Worm (Caenorhabditis elegans) whole organism, late embryonic: ENCODE measurements around the gene ceh-53.

Experiments
- C38D4.7 ChIP-seq: fragments of 200-800 bp; sonication (Bioruptor generic); optimal IDR thresholded peaks from 2 replicates; lab custom pipeline; 2018; ENCODE audit warnings: mild to moderate bottlenecking, missing genetic modification characterization, moderate library complexity, missing compliant biosample characterization
- F13H6.1 ChIP-seq: sonication (generic microtip); optimal IDR thresholded peaks from 2 replicates; lab custom pipeline; 2016; ENCODE audit warnings: missing genetic modification characterization, missing compliant biosample characterization
- K02D7.2 ChIP-seq: sonication (generic microtip); optimal IDR thresholded peaks from 2 replicates; lab custom pipeline; 2017; ENCODE audit warnings: mild to moderate bottlenecking, missing genetic modification characterization, missing compliant biosample characterization
- ceh-14 ChIP-seq: sonication (generic microtip); optimal IDR thresholded peaks from 2 replicates; lab custom pipeline; 2016; ENCODE audit warnings: missing genotype, missing genetic modification characterization, missing compliant biosample characterization
- ceh-2 ChIP-seq: sonication (generic microtip); optimal IDR thresholded peaks from 2 replicates; lab custom pipeline; 2016; ENCODE audit warnings: missing genotype, missing genetic modification characterization, missing compliant biosample characterization
- ceh-22 ChIP-seq: sonication (generic microtip); optimal IDR thresholded peaks from 2 replicates; lab custom pipeline; 2017; ENCODE audit warnings: missing biosample characterization, missing genetic modification characterization
- ceh-31 ChIP-seq: sonication (generic microtip); optimal IDR thresholded peaks from 2 replicates; lab custom pipeline; 2016; ENCODE audit warnings: missing genetic modification characterization, missing compliant biosample characterization
- ceh-34 ChIP-seq: sonication (generic microtip); optimal IDR thresholded peaks from 2 replicates; lab custom pipeline; 2016; ENCODE audit warnings: mild to moderate bottlenecking, missing genetic modification characterization, missing compliant biosample characterization
- ceh-48 ChIP-seq: sonication (generic microtip); optimal IDR thresholded peaks from 2 replicates; lab custom pipeline; 2016; ENCODE audit warnings: missing genetic modification characterization, inconsistent platforms, missing compliant biosample characterization
- ceh-6 ChIP-seq: fragments of 200-800 bp; sonication (Bioruptor generic); optimal IDR thresholded peaks from 2 replicates; lab custom pipeline; 2018; ENCODE audit warnings: mild to moderate bottlenecking, missing genetic modification characterization, missing compliant biosample characterization
- che-1 ChIP-seq: sonication (generic microtip); optimal IDR thresholded peaks from 2 replicates; lab custom pipeline; 2016; ENCODE audit warnings: mild to moderate bottlenecking, missing genetic modification characterization, missing compliant biosample characterization
- dmd-4 ChIP-seq: sonication (generic microtip); optimal IDR thresholded peaks from 2 replicates; lab custom pipeline; 2016; ENCODE audit warnings: borderline replicate concordance, missing genetic modification characterization, missing compliant biosample characterization
- dve-1 ChIP-seq: sonication (generic microtip); optimal IDR thresholded peaks from 2 replicates; lab custom pipeline; 2017; ENCODE audit warnings: antibody characterized with exemption, mild to moderate bottlenecking, missing genetic modification characterization, missing compliant biosample characterization
- ets-4 ChIP-seq: sonication (generic microtip); optimal IDR thresholded peaks from 2 replicates; lab custom pipeline; 2016; ENCODE audit warnings: missing genetic modification characterization, missing compliant biosample characterization
- eyg-1 ChIP-seq: sonication (generic microtip); optimal IDR thresholded peaks from 2 replicates; lab custom pipeline; 2016; ENCODE audit warnings: missing genotype, missing genetic modification characterization, missing compliant biosample characterization
- fkh-6 ChIP-seq: sonication (generic microtip); optimal IDR thresholded peaks from 2 replicates; lab custom pipeline; 2016; ENCODE audit warnings: missing genetic modification characterization, missing compliant biosample characterization
- hlh-30 ChIP-seq: sonication (generic microtip); optimal IDR thresholded peaks from 2 replicates; lab custom pipeline; 2017; ENCODE audit warnings: antibody characterized with exemption, missing genetic modification characterization, missing compliant biosample characterization; ENCODE audit not compliant: insufficient read depth
- hlh-6 ChIP-seq: sonication (generic microtip); optimal IDR thresholded peaks from 2 replicates; lab custom pipeline; 2016; ENCODE audit warnings: missing genotype, missing genetic modification characterization, missing compliant biosample characterization
- lim-6 ChIP-seq: sonication (generic microtip); optimal IDR thresholded peaks from 2 replicates; lab custom pipeline; 2016; ENCODE audit warnings: missing genetic modification characterization, missing compliant biosample characterization
- lin-11 ChIP-seq: fragments of 200-800 bp; sonication (Bioruptor generic); optimal IDR thresholded peaks from 2 replicates; lab custom pipeline; 2018; ENCODE audit warnings: mild to moderate bottlenecking, missing genetic modification characterization, missing compliant biosample characterization
- madf-2 ChIP-seq: sonication (generic microtip); optimal IDR thresholded peaks from 2 replicates; lab custom pipeline; 2017; ENCODE audit warnings: missing genetic modification characterization, missing compliant biosample characterization
- mec-3 ChIP-seq: sonication (generic microtip); optimal IDR thresholded peaks from 2 replicates; lab custom pipeline; 2016; ENCODE audit warnings: borderline replicate concordance, missing genetic modification characterization, missing compliant biosample characterization
- nfya-1 ChIP-seq: sonication (generic microtip); optimal IDR thresholded peaks from 2 replicates; lab custom pipeline; 2017; ENCODE audit warnings: missing genetic modification characterization, mild to moderate bottlenecking, missing compliant biosample characterization, antibody characterized with exemption, moderate library complexity
- nhr-232 ChIP-seq: sonication (generic microtip); optimal IDR thresholded peaks from 2 replicates; lab custom pipeline; 2016; ENCODE audit warnings: missing genetic modification characterization, missing compliant biosample characterization
- pha-2 ChIP-seq: sonication (generic microtip); optimal IDR thresholded peaks from 2 replicates; lab custom pipeline; 2017; ENCODE audit warnings: mild to moderate bottlenecking, missing genetic modification characterization, missing compliant biosample characterization
- pros-1 ChIP-seq: fragments of 150-350 bp; optimal IDR thresholded peaks from 2 replicates; lab custom pipeline; 2014; ENCODE audit warnings: missing biosample characterization, missing genetic modification reagents, missing genetic modification characterization
- ref-2 ChIP-seq: sonication (generic microtip); optimal IDR thresholded peaks from 2 replicates; lab custom pipeline; 2016; ENCODE audit warnings: missing genetic modification characterization, missing compliant biosample characterization
- sdc-2 ChIP-seq: sonication (generic microtip); optimal IDR thresholded peaks from 2 replicates; lab custom pipeline; 2016; ENCODE audit warnings: missing genotype, missing genetic modification characterization, missing compliant biosample characterization
- sox-2 ChIP-seq: fragments of 200-800 bp; sonication (Bioruptor generic); IDR thresholded peaks from 2 replicates; pipeline ENCODE4 v1.3.6; 2022; ENCODE audit warnings: missing genetic modification reagents, missing genetic modification characterization, missing compliant biosample characterization
- sox-4 ChIP-seq: sonication (generic microtip); optimal IDR thresholded peaks from 2 replicates; lab custom pipeline; 2017; ENCODE audit warnings: mild to moderate bottlenecking, missing genetic modification characterization, inconsistent platforms, missing compliant biosample characterization
- syd-9 ChIP-seq: sonication (generic microtip); optimal IDR thresholded peaks from 2 replicates; lab custom pipeline; 2016; ENCODE audit warnings: mild to moderate bottlenecking, missing genetic modification characterization, moderate library complexity, missing compliant biosample characterization
- tbx-2 ChIP-seq: sonication (generic microtip); optimal IDR thresholded peaks from 2 replicates; lab custom pipeline; 2016; ENCODE audit warnings: missing genetic modification characterization, missing compliant biosample characterization
- ttx-3 ChIP-seq: sonication (generic microtip); optimal IDR thresholded peaks from 2 replicates; lab custom pipeline; 2016; ENCODE audit warnings: missing genetic modification reagents, missing genetic modification characterization, missing compliant biosample characterization
- unc-3 ChIP-seq, 2 experiments: fragments of 200-800 bp in 1 of 2; sonication (Bioruptor generic) in 1 of 2; sonication (generic microtip) in 1 of 2; conservative IDR thresholded peaks in 1 of 2; optimal IDR thresholded peaks in 1 of 2; 2 replicates each; pipeline versions ENCODE4 v1.3.6 to Lab custom; 2016 to 2022; ENCODE audit warnings: missing compliant biosample characterization in 2 of 2, missing genetic modification characterization in 2 of 2, missing genetic modification reagents in 1 of 2
- unc-42 ChIP-seq: sonication (generic microtip); optimal IDR thresholded peaks from 2 replicates; lab custom pipeline; 2016; ENCODE audit warnings: missing genotype, missing genetic modification characterization, missing compliant biosample characterization
- unc-55 ChIP-seq: sonication (generic microtip); optimal IDR thresholded peaks from 2 replicates; lab custom pipeline; 2017; ENCODE audit warnings: missing biosample characterization, missing genetic modification reagents, missing genetic modification characterization
- unc-86 ChIP-seq: sonication (generic microtip); optimal IDR thresholded peaks from 2 replicates; lab custom pipeline; 2016; ENCODE audit warnings: missing genetic modification characterization, missing compliant biosample characterization

The ceh-53 gene

ce11 chrIV:3519352-3519751 is 21.3 kb downstream of the ceh-53 start:
- TF ChIP-seq unc-42 (tag; lab: Kevin White, UChicago): no peak
- TF ChIP-seq ceh-31 (tag; lab: Kevin White, UChicago): peak; percentile 46
- TF ChIP-seq unc-55 (GFP tag; lab: Kevin White, UChicago): peak; percentile 50
- TF ChIP-seq nfya-1 (tag; lab: Kevin White, UChicago): peak; percentile 29
- no peak for TF ChIP-seq tbx-2 (tag; lab: Kevin White, UChicago)
- no peak for TF ChIP-seq che-1

ce11 chrIV:3520374-3520773 is 22.4 kb downstream of the ceh-53 start:
- no peak for TF ChIP-seq C38D4.7 (GFP tag; lab: Kevin White, UChicago)
- no peak for TF ChIP-seq ceh-48 (tag; lab: Kevin White, UChicago)
- TF ChIP-seq unc-3 (GFP tag; conservative IDR thresholded peaks at IDR 0.05; lab: Robert Waterston, UW): no peak
- TF ChIP-seq unc-3 (tag; optimal IDR thresholded peaks at IDR 0.05; lab: Kevin White, UChicago): no peak
- TF ChIP-seq ceh-14 (tag; lab: Kevin White, UChicago): no peak
- no peak for TF ChIP-seq mec-3 (tag; lab: Kevin White, UChicago)
- no peak for TF ChIP-seq lin-11 (tag; lab: Kevin White, UChicago)
- no peak for TF ChIP-seq ets-4 (tag; lab: Kevin White, UChicago)
- no peak for TF ChIP-seq unc-86 (tag; lab: Kevin White, UChicago)
- TF ChIP-seq hlh-30 (tag; lab: Kevin White, UChicago): no peak
- no peak for TF ChIP-seq sdc-2

ce11 chrIV:3520957-3521356 is 22.9 kb downstream of the ceh-53 start:
- TF ChIP-seq ceh-31 (tag; lab: Kevin White, UChicago): peak; percentile 49
- no peak for TF ChIP-seq C38D4.7 (GFP tag; lab: Kevin White, UChicago)
- peak; percentile 38 for TF ChIP-seq fkh-6 (tag; lab: Kevin White, UChicago)
- peak; percentile 95 for TF ChIP-seq ceh-34 (tag; lab: Kevin White, UChicago)
- no peak for TF ChIP-seq pha-2 (tag; lab: Kevin White, UChicago)
- no peak for TF ChIP-seq sox-2 (GFP tag; lab: Robert Waterston, UW)
- TF ChIP-seq dve-1: no peak
- no peak for TF ChIP-seq nhr-232 (tag; lab: Kevin White, UChicago)
- TF ChIP-seq K02D7.2 (tag; lab: Kevin White, UChicago): no peak
- no peak for TF ChIP-seq madf-2 (tag; lab: Kevin White, UChicago)
- TF ChIP-seq ceh-22 (tag; lab: Kevin White, UChicago): peak; percentile 36
- TF ChIP-seq ceh-2 (tag; lab: Kevin White, UChicago): peak; percentile 39
- no peak for TF ChIP-seq hlh-30 (tag; lab: Kevin White, UChicago)
- TF ChIP-seq tbx-2 (tag; lab: Kevin White, UChicago): peak; percentile 11
- TF ChIP-seq lim-6 (tag; lab: Kevin White, UChicago): no peak
- no peak for TF ChIP-seq dmd-4 (tag; lab: Kevin White, UChicago)
- TF ChIP-seq ref-2: peak; percentile 63
- TF ChIP-seq pros-1 (tag; lab: Kevin White, UChicago): no peak
- TF ChIP-seq F13H6.1 (tag; lab: Kevin White, UChicago): no peak
- peak; percentile 21 for TF ChIP-seq eyg-1
- TF ChIP-seq sox-4 (tag; lab: Kevin White, UChicago): no peak
- peak; percentile 7 for TF ChIP-seq syd-9 (tag; lab: Kevin White, UChicago)

- TF ChIP-seq unc-55 (GFP tag; lab: Kevin White, UChicago): peak; percentile 25
- TF ChIP-seq pha-2 (tag; lab: Kevin White, UChicago): no peak
- no peak for TF ChIP-seq ceh-22 (tag; lab: Kevin White, UChicago)
- TF ChIP-seq ceh-6 (GFP tag; lab: Kevin White, UChicago): peak; percentile 36
- peak; percentile 8 for TF ChIP-seq ttx-3 (tag; lab: Kevin White, UChicago)
- no peak for TF ChIP-seq hlh-6 (tag; lab: Kevin White, UChicago)
- peak; percentile 28 for TF ChIP-seq ceh-48 (tag; lab: Kevin White, UChicago)
- peak; percentile 59 for TF ChIP-seq ceh-31 (tag; lab: Kevin White, UChicago)
- peak; percentile 23 for TF ChIP-seq ref-2
Measured at ce11 chrIV:3521710-3522109, 23.7 kb downstream of the ceh-53 start.
